Worm (Caenorhabditis elegans): ENCODE measurements around the gene egg-3.

- no peak for TF ChIP-seq pha-2 (tag; optimal IDR thresholded peaks at IDR 0.05)
- no peak for TF ChIP-seq ceh-30 (tag; optimal IDR thresholded peaks at IDR 0.05)
- no peak for TF ChIP-seq ztf-16 (tag; optimal IDR thresholded peaks at IDR 0.05)
- TF ChIP-seq pag-3 (tag; optimal IDR thresholded peaks at IDR 0.05; ENCODE audit: borderline replicate concordance) = no peak
- no peak for TF ChIP-seq lin-11 (tag; optimal IDR thresholded peaks at IDR 0.05)
- TF ChIP-seq nfya-1 (tag; optimal IDR thresholded peaks at IDR 0.05) = no peak
- no peak for TF ChIP-seq mec-3 (tag; optimal IDR thresholded peaks at IDR 0.05; ENCODE audit: borderline replicate concordance)
Measured at ce11 chrII:10860840-10861239, 23.4 kb downstream of the egg-3 start, which contains the start of gene M106.3.
